Worm (Caenorhabditis elegans) whole organism, L2 larva: ENCODE measurements around the gene bcmo-1.

Experiments used
- aly-2 ChIP-seq: fragments of 150-350 bp; optimal IDR thresholded peaks from 2 replicates; lab custom pipeline; 2014; ENCODE audit warnings: missing biosample characterization, missing genetic modification characterization
- ceh-16 ChIP-seq: fragments of 150-350 bp; optimal IDR thresholded peaks from 2 replicates; lab custom pipeline; 2014; ENCODE audit warnings: missing biosample characterization, missing genetic modification characterization
- nhr-77 ChIP-seq: fragments of 150-350 bp; optimal IDR thresholded peaks from 2 replicates; lab custom pipeline; 2014; ENCODE audit warnings: missing biosample characterization, missing genetic modification characterization
- zag-1 ChIP-seq: fragments of 150-350 bp; optimal IDR thresholded peaks from 2 replicates; lab custom pipeline; 2014; ENCODE audit warnings: missing biosample characterization, missing genetic modification characterization
- ztf-4 ChIP-seq: fragments of 150-350 bp; optimal IDR thresholded peaks from 2 replicates; lab custom pipeline; 2014; ENCODE audit warnings: missing biosample characterization, missing genetic modification characterization

- TF ChIP-seq nhr-77 (no peak), aly-2 (tag; lab: Kevin White, UChicago) (no peak), ztf-4 (tag; lab: Kevin White, UChicago) (no peak), zag-1 (tag; lab: Kevin White, UChicago) (peak; percentile 2), ceh-16 (tag; lab: Kevin White, UChicago) (no peak)
These were observed 24.6 kb upstream of the bcmo-1 start for ce11 chrII:12805765-12806384.
